Fruit fly (Drosophila melanogaster): ENCODE data around the gene CG43345.

Gene CG43345

DNA sequence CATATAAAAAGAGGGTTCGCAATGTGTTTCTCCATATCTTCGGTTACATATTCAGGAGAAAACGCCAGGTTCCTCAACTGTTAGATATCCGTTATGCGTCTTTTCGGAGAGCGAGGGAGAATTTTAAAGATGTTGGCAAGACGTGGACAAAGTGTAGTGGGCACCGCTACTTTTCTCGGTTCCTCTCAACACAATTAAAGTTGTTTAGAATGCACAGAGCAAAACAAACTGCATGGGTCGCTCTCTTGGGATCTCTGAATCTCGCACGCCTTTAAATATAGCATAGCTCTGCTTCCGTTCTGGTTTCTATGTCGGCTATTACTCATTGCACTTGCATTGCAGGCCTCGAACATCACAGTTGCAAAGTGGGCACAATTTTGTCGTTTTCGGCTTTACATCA is 37.8 kb upstream of the CG43345 start, which contains the start of gene clumsy:
Gene clumsy (plus strand): TSS at position 301 of the 400 bp plus-strand sequence.
- TF ChIP-seq fru (GFP tag; optimal IDR thresholded peaks at IDR 0.05) (no peak), HLH106 (tag; optimal IDR thresholded peaks at IDR 0.05) (no peak), CG32264 (GFP tag; optimal IDR thresholded peaks at IDR 0.05) (no peak), br (GFP tag; optimal IDR thresholded peaks at IDR 0.05) (no peak), CG9705 (GFP tag; optimal IDR thresholded peaks at IDR 0.05) (no peak), Sp1 (GFP tag; optimal IDR thresholded peaks at IDR 0.05) (no peak), Hr78 (GFP tag; optimal IDR thresholded peaks at IDR 0.05) (no peak), N (GFP tag; optimal IDR thresholded peaks at IDR 0.05) (no peak), dsf (GFP tag; optimal IDR thresholded peaks at IDR 0.05; ENCODE audit: borderline replicate concordance) (no peak)

DNA sequence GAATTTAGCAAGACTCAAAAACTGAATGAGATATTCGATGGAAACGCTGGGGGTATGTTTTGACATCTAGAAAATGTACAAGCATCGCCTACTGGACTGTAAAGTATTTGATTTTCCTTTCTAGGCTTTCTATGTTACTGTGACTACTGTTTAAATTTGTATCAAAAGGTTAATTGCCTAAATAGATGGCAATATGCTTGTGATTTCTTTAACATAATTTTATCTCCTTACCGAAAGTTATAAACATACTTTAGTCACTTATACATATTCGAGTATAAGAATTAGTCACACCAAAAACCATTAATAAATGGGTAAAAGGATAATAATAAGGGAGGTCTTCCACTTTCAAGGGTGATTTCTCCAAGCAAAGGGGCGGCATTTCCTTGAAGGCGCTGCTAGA is 34.3 kb upstream of the CG43345 start, which contains the start of gene CG31988:
Gene CG31988 (minus strand): TSS at position 101 of the 400 bp plus-strand sequence.
- no peak for TF ChIP-seq CG32264 (GFP tag; optimal IDR thresholded peaks at IDR 0.05)
- TF ChIP-seq tai (GFP tag; optimal IDR thresholded peaks at IDR 0.05) = no peak
- TF ChIP-seq br (GFP tag; optimal IDR thresholded peaks at IDR 0.05) = no peak
- TF ChIP-seq woc (GFP tag; optimal IDR thresholded peaks at IDR 0.05) = no peak
- TF ChIP-seq Mio (GFP tag; optimal IDR thresholded peaks at IDR 0.05) = no peak
- no peak for TF ChIP-seq HLH106 (tag; optimal IDR thresholded peaks at IDR 0.05)
- TF ChIP-seq Rel (GFP tag; optimal IDR thresholded peaks at IDR 0.05) = no peak
- no peak for TF ChIP-seq Rel (tag; optimal IDR thresholded peaks at IDR 0.05)
- no peak for TF ChIP-seq N (GFP tag; optimal IDR thresholded peaks at IDR 0.05)
- TF ChIP-seq OdsH (GFP tag; optimal IDR thresholded peaks at IDR 0.05) = no peak
- no peak for TF ChIP-seq Sp1 (GFP tag; optimal IDR thresholded peaks at IDR 0.05)
- TF ChIP-seq GATAd (GFP tag; optimal IDR thresholded peaks at IDR 0.05) = no peak
- TF ChIP-seq rgr (GFP tag; optimal IDR thresholded peaks at IDR 0.05) = no peak
- TF ChIP-seq jim (GFP tag; optimal IDR thresholded peaks at IDR 0.05) = no peak
- no peak for TF ChIP-seq Jra (GFP tag; optimal IDR thresholded peaks at IDR 0.05)

DNA sequence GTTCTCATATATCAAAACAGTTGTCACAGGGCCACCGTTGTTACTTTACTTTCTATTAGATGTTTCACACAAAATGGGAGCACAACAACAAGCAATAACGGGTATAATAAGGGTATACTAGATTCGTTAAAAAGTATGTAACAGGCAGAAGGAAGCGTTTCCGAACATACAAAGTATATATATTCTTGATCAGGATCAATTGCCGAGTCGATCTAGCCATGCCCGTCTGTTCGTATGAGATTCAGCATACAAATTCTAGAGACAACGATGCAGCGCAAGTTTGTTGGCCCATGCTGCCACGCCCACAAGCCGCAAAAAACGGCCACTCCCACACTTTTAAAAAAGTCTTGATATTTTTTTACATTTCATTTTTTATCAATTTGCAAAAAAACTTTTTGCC is 31.9 kb upstream of the CG43345 start, which contains the start of gene CG31624:
Gene CG31624 (minus strand): TSS at position 101 of the 400 bp plus-strand sequence.
- no peak for TF ChIP-seq h (GFP tag; optimal IDR thresholded peaks at IDR 0.05)
- no peak for TF ChIP-seq jim (GFP tag; optimal IDR thresholded peaks at IDR 0.05)
- no peak for TF ChIP-seq dmrt93B (GFP tag; optimal IDR thresholded peaks at IDR 0.05)
- no peak for TF ChIP-seq Hnf4 (GFP tag; optimal IDR thresholded peaks at IDR 0.05)
- no peak for TF ChIP-seq OdsH (GFP tag; optimal IDR thresholded peaks at IDR 0.05)
- peak; percentile 16 for TF ChIP-seq Dfd (GFP tag; optimal IDR thresholded peaks at IDR 0.05)
- no peak for TF ChIP-seq usp (GFP tag; optimal IDR thresholded peaks at IDR 0.05)
- no peak for TF ChIP-seq Jra (GFP tag; optimal IDR thresholded peaks at IDR 0.05)
- TF ChIP-seq Hr83 (GFP tag; optimal IDR thresholded peaks at IDR 0.05; ENCODE audit: poor library complexity, severe bottlenecking) = no peak

DNA sequence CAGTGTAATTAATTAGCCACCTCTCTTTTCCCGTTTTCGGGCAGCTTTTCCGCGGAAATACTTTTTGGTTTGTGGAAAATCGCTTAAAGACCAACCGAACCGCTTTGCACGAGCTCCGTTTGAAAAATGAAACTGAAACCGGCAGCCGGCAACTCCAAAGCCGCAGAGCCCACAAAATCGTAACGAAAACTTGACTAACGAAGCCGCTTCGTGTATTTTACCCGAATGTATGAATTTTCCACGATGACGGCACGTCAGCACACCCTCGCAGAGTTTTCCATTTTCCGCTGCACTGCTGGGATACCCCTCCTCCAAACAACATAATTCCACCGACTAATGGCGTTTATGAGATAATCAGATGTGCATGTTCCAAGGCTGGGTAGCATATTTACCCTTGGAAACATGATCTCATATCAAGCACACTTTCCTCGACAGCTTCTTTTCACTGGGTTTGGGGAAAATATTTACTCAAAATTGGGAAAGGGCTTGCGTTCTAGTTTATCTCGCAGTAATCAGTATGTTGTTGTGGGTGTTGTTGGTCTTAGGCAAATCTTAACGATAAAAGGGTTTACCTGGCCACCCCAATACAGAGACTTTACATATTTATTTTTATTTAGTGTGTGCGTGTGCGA is 30.4 kb upstream of the CG43345 start, which contains the start of gene Ret:
Gene Ret (minus strand): TSS at position 130 of the 632 bp plus-strand sequence.
- no peak for TF ChIP-seq woc (GFP tag; optimal IDR thresholded peaks at IDR 0.05)
- no peak for TF ChIP-seq Hnf4 (GFP tag; optimal IDR thresholded peaks at IDR 0.05)
- no peak for TF ChIP-seq HLH106 (tag; optimal IDR thresholded peaks at IDR 0.05)
- no peak for TF ChIP-seq dl (GFP tag; optimal IDR thresholded peaks at IDR 0.05; ENCODE audit: insufficient read depth in 1 of 2, partially characterized antibody in 2 of 2)
- TF ChIP-seq psq (GFP tag; optimal IDR thresholded peaks at IDR 0.05) = no peak

DNA sequence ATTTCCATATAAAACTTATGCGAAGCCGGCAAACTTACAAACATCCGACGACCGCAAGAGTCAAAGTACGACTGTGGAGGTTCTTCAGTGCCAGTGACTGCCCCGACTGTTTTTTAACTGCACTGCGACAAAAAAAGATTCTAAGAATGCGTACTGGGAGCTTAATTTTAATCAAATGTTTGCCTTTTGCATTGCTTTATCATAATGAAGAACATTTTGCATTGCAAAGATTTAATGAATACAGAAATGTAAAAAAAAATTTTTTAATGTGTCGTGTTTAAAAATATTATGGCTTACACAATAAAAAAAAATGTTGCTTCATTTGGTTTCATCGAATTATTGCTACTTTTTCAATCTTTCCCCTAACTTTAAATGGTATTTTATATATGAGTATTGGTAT is 28.8 kb upstream of the CG43345 start:
- TF ChIP-seq fru (GFP tag; optimal IDR thresholded peaks at IDR 0.05) (peak; percentile 13), ey (GFP tag; optimal IDR thresholded peaks at IDR 0.05) (peak; percentile 1), foxo (GFP tag; optimal IDR thresholded peaks at IDR 0.05) (peak in 1 of 2 experiments; percentile 36), usp (GFP tag; optimal IDR thresholded peaks at IDR 0.05) (no peak), Myc (optimal IDR thresholded peaks at IDR 0.05) (no peak), h (GFP tag; optimal IDR thresholded peaks at IDR 0.05) (peak; percentile 29)

DNA sequence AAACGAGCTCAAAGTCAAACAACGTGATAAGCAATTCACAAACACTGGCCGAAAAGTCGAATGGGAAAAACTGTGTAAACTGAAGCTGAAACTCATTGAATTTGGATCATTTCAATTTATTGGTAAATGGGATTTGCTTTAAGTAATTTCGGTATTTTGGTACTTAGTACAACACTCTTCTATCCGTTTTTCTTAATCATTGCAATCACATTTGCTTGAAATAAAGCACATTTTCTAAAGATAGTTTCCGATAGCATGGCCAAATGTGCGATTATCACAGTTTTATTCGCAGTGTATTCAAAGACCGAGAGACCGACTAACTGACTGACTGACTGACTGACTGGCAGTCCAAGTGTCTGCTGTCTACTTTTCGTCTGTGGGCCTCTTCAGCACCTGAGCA is 28.1 kb upstream of the CG43345 start:
- TF ChIP-seq Vsx2 (GFP tag; optimal IDR thresholded peaks at IDR 0.05; ENCODE audit: partially characterized antibody) (no peak), HLH106 (tag; optimal IDR thresholded peaks at IDR 0.05) (peak; percentile 28), Dfd (GFP tag; optimal IDR thresholded peaks at IDR 0.05) (no peak), dmrt93B (GFP tag; optimal IDR thresholded peaks at IDR 0.05) (no peak), fru (GFP tag; optimal IDR thresholded peaks at IDR 0.05) (peak; percentile 46), pan (optimal IDR thresholded peaks at IDR 0.05) (no peak), N (GFP tag; optimal IDR thresholded peaks at IDR 0.05) (no peak), CG9705 (GFP tag; optimal IDR thresholded peaks at IDR 0.05) (no peak), h (GFP tag; optimal IDR thresholded peaks at IDR 0.05) (peak; percentile 39), lola (GFP tag; optimal IDR thresholded peaks at IDR 0.05) (no peak), foxo (GFP tag; optimal IDR thresholded peaks at IDR 0.05) (peak in 1 of 2 experiments; percentile 8)
